Fruit fly (Drosophila melanogaster) whole organism, embryonic: ENCODE data around the gene CG12420.

Experiments
- Aef1 ChIP-seq: fragments of 200-800 bp; sonication (Bioruptor generic); IDR thresholded peaks from 3 replicates; pipeline ENCODE4 v1.3.6; 2022; ENCODE audit warnings: missing biosample characterization, missing genetic modification characterization
- Bgb ChIP-seq: fragments of 200-800 bp; sonication (Bioruptor generic); IDR thresholded peaks from 2 replicates; pipeline ENCODE4 v1.3.6; 2022; ENCODE audit warnings: missing biosample characterization, missing genetic modification characterization; ENCODE audit not compliant: partially characterized antibody
- CG10209 ChIP-seq: fragments of 200-800 bp; sonication (Bioruptor generic); optimal IDR thresholded peaks from 3 replicates; lab custom pipeline; 2017; ENCODE audit warnings: missing biosample characterization, mild to moderate bottlenecking, missing genetic modification characterization, missing genetic modification reagents
- CG1024 ChIP-seq: fragments of 200-800 bp; sonication (Bioruptor generic); IDR thresholded peaks from 2 replicates; pipeline ENCODE4 v1.3.6; 2022; ENCODE audit warnings: missing biosample characterization, missing genetic modification characterization
- CG10366 ChIP-seq: fragments of 200-800 bp; sonication (Bioruptor generic); IDR thresholded peaks from 2 replicates; pipeline ENCODE4 v1.3.6; 2022; ENCODE audit warnings: missing biosample characterization, missing genetic modification characterization
- CG11560 ChIP-seq: fragments of 200-800 bp; sonication (Bioruptor generic); IDR thresholded peaks from 3 replicates; pipeline ENCODE4 v1.3.6; 2022; ENCODE audit warnings: missing biosample characterization, missing genetic modification characterization
- CG12104 ChIP-seq: fragments of 200-800 bp; sonication (Bioruptor generic); optimal IDR thresholded peaks from 3 replicates; lab custom pipeline; 2016; ENCODE audit warnings: missing biosample characterization, missing genetic modification characterization
- CG1233 ChIP-seq: fragments of 200-800 bp; sonication (Bioruptor generic); optimal IDR thresholded peaks from 4 replicates; lab custom pipeline; 2018; ENCODE audit warnings: missing biosample characterization, mild to moderate bottlenecking, missing genetic modification characterization
- CG13894 ChIP-seq: fragments of 200-800 bp; sonication (Bioruptor generic); optimal IDR thresholded peaks from 3 replicates; lab custom pipeline; 2018; ENCODE audit warnings: missing biosample characterization, mild to moderate bottlenecking, missing genetic modification characterization, moderate library complexity
- CG14050 ChIP-seq: fragments of 200-800 bp; sonication (Bioruptor generic); IDR thresholded peaks from 3 replicates; pipeline ENCODE4 v1.3.6; 2022; ENCODE audit warnings: missing biosample characterization, missing genetic modification characterization
- CG15269 ChIP-seq: fragments of 200-800 bp; sonication (Bioruptor generic); optimal IDR thresholded peaks from 2 replicates; lab custom pipeline; 2018; ENCODE audit warnings: missing biosample characterization, mild to moderate bottlenecking, missing genetic modification characterization, moderate library complexity
- CG15479 ChIP-seq: fragments of 200-800 bp; sonication (Bioruptor generic); optimal IDR thresholded peaks from 3 replicates; lab custom pipeline; 2019; ENCODE audit warnings: missing biosample characterization, mild to moderate bottlenecking, missing genetic modification characterization, moderate library complexity
- CG1647 ChIP-seq: fragments of 200-800 bp; sonication (Bioruptor generic); optimal IDR thresholded peaks from 3 replicates; lab custom pipeline; 2016; ENCODE audit warnings: missing biosample characterization, missing genetic modification characterization
- CG18599 ChIP-seq: fragments of 200-800 bp; sonication (Bioruptor generic); optimal IDR thresholded peaks from 3 replicates; lab custom pipeline; 2017; ENCODE audit warnings: missing biosample characterization, missing genetic modification characterization, mild to moderate bottlenecking, moderate library complexity, missing genetic modification reagents
- CG2116 ChIP-seq: fragments of 200-800 bp; sonication (Bioruptor generic); optimal IDR thresholded peaks from 3 replicates; lab custom pipeline; 2018; ENCODE audit warnings: missing biosample characterization, mild to moderate bottlenecking, missing genetic modification characterization
- CG30020 ChIP-seq: fragments of 200-800 bp; optimal IDR thresholded peaks from 2 replicates; lab custom pipeline; 2019; ENCODE audit warnings: missing biosample characterization, mild to moderate bottlenecking, missing genetic modification characterization, moderate library complexity
- CG30431 ChIP-seq: fragments of 200-800 bp; sonication (Bioruptor generic); optimal IDR thresholded peaks from 2 replicates; lab custom pipeline; 2017; ENCODE audit warnings: missing biosample characterization, missing genetic modification characterization
- CG3065 ChIP-seq: fragments of 200-800 bp; sonication (Bioruptor generic); optimal IDR thresholded peaks from 2 replicates; lab custom pipeline; 2016; ENCODE audit warnings: missing biosample characterization, missing genetic modification characterization
- CG32767 ChIP-seq: fragments of 200-800 bp; sonication (Bioruptor generic); IDR thresholded peaks from 2 replicates; pipeline ENCODE4 v1.3.6; 2022; ENCODE audit warnings: missing biosample characterization, missing genetic modification characterization
- CG8089 ChIP-seq: fragments of 200-800 bp; sonication (Bioruptor generic); optimal IDR thresholded peaks from 3 replicates; lab custom pipeline; 2016; ENCODE audit warnings: missing biosample characterization, missing genetic modification characterization
- CG8359 ChIP-seq: fragments of 200-800 bp; sonication (Bioruptor generic); optimal IDR thresholded peaks from 2 replicates; lab custom pipeline; 2017; ENCODE audit warnings: missing biosample characterization, mild to moderate bottlenecking, missing genetic modification characterization, borderline replicate concordance
- CG8765 ChIP-seq: fragments of 200-800 bp; sonication (Bioruptor generic); IDR thresholded peaks from 2 replicates; pipeline ENCODE4 v1.3.6; 2022; ENCODE audit warnings: missing biosample characterization, missing genetic modification characterization
- CG9727 ChIP-seq: fragments of 200-800 bp; sonication (Bioruptor generic); optimal IDR thresholded peaks from 3 replicates; lab custom pipeline; 2017; ENCODE audit warnings: missing biosample characterization, mild to moderate bottlenecking, missing genetic modification characterization
- CHES-1-like ChIP-seq: fragments of 200-800 bp; sonication (Bioruptor generic); optimal IDR thresholded peaks from 2 replicates; lab custom pipeline; 2016; ENCODE audit warnings: missing biosample characterization, missing genetic modification characterization
- Dll ChIP-seq: fragments of 200-800 bp; sonication (Bioruptor generic); IDR thresholded peaks from 4 replicates; pipeline ENCODE4 v1.3.6; 2022; ENCODE audit warnings: missing biosample characterization, missing genetic modification characterization; ENCODE audit not compliant: partially characterized antibody
- Ets65A ChIP-seq: fragments of 200-800 bp; sonication (Bioruptor generic); peaks from one replicate; lab custom pipeline; 2016; ENCODE audit warnings: missing biosample characterization, missing genetic modification characterization
- Gug ChIP-seq: fragments of 200-800 bp; sonication (Bioruptor generic); IDR thresholded peaks from 4 replicates; pipeline ENCODE4 v1.3.6; 2022; ENCODE audit warnings: missing biosample characterization, missing genetic modification characterization
- Hey ChIP-seq: fragments of 200-800 bp; sonication (Bioruptor generic); optimal IDR thresholded peaks from 3 replicates; lab custom pipeline; 2018; ENCODE audit warnings: missing biosample characterization, mild to moderate bottlenecking, missing genetic modification characterization
- HmgD ChIP-seq: fragments of 200-800 bp; sonication (Bioruptor generic); optimal IDR thresholded peaks from 3 replicates; lab custom pipeline; 2016; ENCODE audit warnings: missing biosample characterization, missing genetic modification characterization
- Kr ChIP-seq: fragments of 200-800 bp; sonication (Bioruptor generic); optimal IDR thresholded peaks from 2 replicates; lab custom pipeline; 2017; ENCODE audit warnings: missing biosample characterization, mild to moderate bottlenecking, missing genetic modification characterization
- Mad ChIP-seq: fragments of 200-800 bp; sonication (Bioruptor generic); optimal IDR thresholded peaks from 2 replicates; lab custom pipeline; 2016; ENCODE audit warnings: missing biosample characterization, missing genetic modification characterization
- Max ChIP-seq: fragments of 200-800 bp; sonication (Bioruptor generic); optimal IDR thresholded peaks from 2 replicates; lab custom pipeline; 2016; ENCODE audit warnings: missing biosample characterization, mild to moderate bottlenecking, missing genetic modification characterization
- NC2α ChIP-seq: fragments of 200-800 bp; sonication (Bioruptor generic); optimal IDR thresholded peaks from 2 replicates; lab custom pipeline; 2016; ENCODE audit warnings: missing biosample characterization, missing genetic modification characterization
- Poxn ChIP-seq: fragments of 200-800 bp; sonication (Bioruptor generic); IDR thresholded peaks from 2 replicates; pipeline ENCODE4 v1.3.6; 2022; ENCODE audit warnings: missing biosample characterization, missing genetic modification characterization
- Ssrp ChIP-seq: fragments of 200-800 bp; sonication (Bioruptor generic); optimal IDR thresholded peaks from 2 replicates; lab custom pipeline; 2018; ENCODE audit warnings: missing biosample characterization, mild to moderate bottlenecking, missing genetic modification characterization, moderate library complexity
- Xrp1 ChIP-seq: fragments of 200-800 bp; sonication (Bioruptor generic); IDR thresholded peaks from 2 replicates; pipeline ENCODE4 v1.3.6; 2022; ENCODE audit warnings: missing biosample characterization, missing genetic modification characterization
- ab ChIP-seq: fragments of 200-800 bp; sonication (Bioruptor generic); optimal IDR thresholded peaks from 2 replicates; lab custom pipeline; 2016; ENCODE audit warnings: missing biosample characterization, missing genetic modification characterization
- cato ChIP-seq: fragments of 200-800 bp; sonication (Bioruptor generic); optimal IDR thresholded peaks from 2 replicates; lab custom pipeline; 2016; ENCODE audit warnings: missing biosample characterization, missing genetic modification characterization, borderline replicate concordance
- disco-r ChIP-seq: fragments of 200-800 bp; sonication (Bioruptor generic); optimal IDR thresholded peaks from 2 replicates; lab custom pipeline; 2016; ENCODE audit warnings: missing biosample characterization, missing genetic modification characterization
- dmrt99B ChIP-seq: fragments of 200-800 bp; sonication (Bioruptor generic); optimal IDR thresholded peaks from 2 replicates; lab custom pipeline; 2018; ENCODE audit warnings: missing biosample characterization, mild to moderate bottlenecking, missing genetic modification characterization, moderate library complexity
- fd3F ChIP-seq: fragments of 200-800 bp; sonication (Bioruptor generic); optimal IDR thresholded peaks from 2 replicates; lab custom pipeline; 2018; ENCODE audit warnings: missing biosample characterization, mild to moderate bottlenecking, missing genetic modification characterization, moderate library complexity
- gem ChIP-seq: fragments of 200-800 bp; sonication (Bioruptor generic); optimal IDR thresholded peaks from 2 replicates; lab custom pipeline; 2019; ENCODE audit warnings: missing biosample characterization, mild to moderate bottlenecking, missing genetic modification characterization, moderate library complexity
- gsb-n ChIP-seq: fragments of 200-800 bp; sonication (Bioruptor generic); optimal IDR thresholded peaks from 3 replicates; lab custom pipeline; 2018; ENCODE audit warnings: missing biosample characterization, mild to moderate bottlenecking, missing genetic modification characterization
- hth ChIP-seq: fragments of >200 bp; optimal IDR thresholded peaks from 2 replicates; lab custom pipeline; 2017; ENCODE audit warnings: inconsistent platforms
- knrl ChIP-seq: fragments of 200-800 bp; sonication (Bioruptor generic); IDR thresholded peaks from 3 replicates; pipeline ENCODE4 v1.3.6; 2022; ENCODE audit warnings: missing biosample characterization, missing genetic modification characterization; ENCODE audit not compliant: partially characterized antibody
- peb ChIP-seq: fragments of 200-800 bp; sonication (Bioruptor generic); IDR thresholded peaks from 2 replicates; pipeline ENCODE4 v1.3.6; 2022; ENCODE audit warnings: missing biosample characterization, missing genetic modification characterization
- pros ChIP-seq: fragments of 200-800 bp; sonication (Bioruptor generic); optimal IDR thresholded peaks from 3 replicates; lab custom pipeline; 2019; ENCODE audit warnings: missing biosample characterization, mild to moderate bottlenecking, missing genetic modification characterization, moderate library complexity
- scrt ChIP-seq: fragments of 200-800 bp; sonication (Bioruptor generic); optimal IDR thresholded peaks from 2 replicates; lab custom pipeline; 2018; ENCODE audit warnings: missing biosample characterization, mild to moderate bottlenecking, missing genetic modification characterization, moderate library complexity
- unpg ChIP-seq: fragments of 200-800 bp; sonication (Bioruptor generic); optimal IDR thresholded peaks from 3 replicates; lab custom pipeline; 2018; ENCODE audit warnings: missing biosample characterization, mild to moderate bottlenecking, missing genetic modification characterization, moderate library complexity
- wor ChIP-seq: fragments of 200-800 bp; sonication (Bioruptor generic); IDR thresholded peaks from 2 replicates; pipeline ENCODE4 v1.3.6; 2022; ENCODE audit warnings: missing biosample characterization, missing genetic modification characterization
- yki ChIP-seq: fragments of >200 bp; optimal IDR thresholded peaks from 3 replicates; lab custom pipeline; 2018
- zen ChIP-seq: fragments of 200-800 bp; sonication (Bioruptor generic); optimal IDR thresholded peaks from 3 replicates; lab custom pipeline; 2018; ENCODE audit warnings: missing biosample characterization, mild to moderate bottlenecking, missing genetic modification characterization, moderate library complexity

Gene CG12420

dm6 chr3R:10272695-10273094, 50.2 kb downstream of the CG12420 start (continued):
- TF ChIP-seq cato (no peak), CG1233 (no peak), Hey (tag; lab: Kevin White, UChicago) (no peak), knrl (GFP tag; lab: Robert Waterston, UW) (no peak), scrt (GFP tag; lab: Kevin White, UChicago) (no peak), zen (tag; lab: Kevin White, UChicago) (no peak), CG18599 (no peak), CG8089 (GFP tag; lab: Kevin White, UChicago) (no peak), Mad (no peak), CG10366 (GFP tag; lab: Robert Waterston, UW) (no peak), Xrp1 (peak; percentile 37; the same call in 1 of the 2 replicates), NC2α (GFP tag; lab: Kevin White, UChicago) (no peak), Dll (GFP tag; lab: Robert Waterston, UW) (no peak), Bgb (no peak), gem (tag; lab: Kevin White, UChicago) (peak; percentile 59), fd3F (GFP tag; lab: Kevin White, UChicago) (no peak), Kr (GFP tag; lab: Kevin White, UChicago) (no peak), HmgD (no peak), CG10209 (GFP tag; lab: Kevin White, UChicago) (no peak), Poxn (GFP tag; lab: Robert Waterston, UW) (no peak), Ets65A (GFP tag; lab: Kevin White, UChicago) (no peak), CHES-1-like (GFP tag; lab: Kevin White, UChicago) (no peak), CG1024 (GFP tag; lab: Robert Waterston, UW) (0 out of 2 replicates have a peak, but pooled peaks have one; percentile 39), CG30431 (no peak), CG32767 (no peak), CG9727 (GFP tag; lab: Kevin White, UChicago) (no peak), CG2116 (no peak), Aef1 (GFP tag; lab: Robert Waterston, UW) (no peak), dmrt99B (peak; percentile 52), CG30020 (tag; lab: Kevin White, UChicago) (no peak), CG12104 (no peak), wor (GFP tag; lab: Robert Waterston, UW) (no peak), CG14050 (no peak), hth (lab: Kevin White, UChicago) (no peak), unpg (GFP tag; lab: Kevin White, UChicago) (peak; percentile 32), CG8359 (GFP tag; lab: Kevin White, UChicago) (no peak), CG13894 (no peak), CG15479 (GFP tag; lab: Kevin White, UChicago) (no peak), Ssrp (tag; lab: Kevin White, UChicago) (peak; percentile 6), CG11560 (tag; lab: Robert Waterston, UW) (no peak), pros (no peak), gsb-n (tag; lab: Kevin White, UChicago) (no peak), CG3065 (GFP tag; lab: Kevin White, UChicago) (no peak), Max (no peak), ab (GFP tag; lab: Kevin White, UChicago) (no peak), yki (no peak), peb (no peak), CG15269 (tag; lab: Kevin White, UChicago) (peak; percentile 38), Gug (GFP tag; lab: Robert Waterston, UW) (no peak), CG8765 (GFP tag; lab: Robert Waterston, UW) (no peak), CG1647 (GFP tag; lab: Kevin White, UChicago) (no peak), disco-r (GFP tag; lab: Kevin White, UChicago) (no peak)
